Fruit fly (Drosophila melanogaster) whole organism, embryonic: ENCODE measurements around the gene Dora.

Experiments used
- B-H2 ChIP-seq: fragments of 200-800 bp; sonication (Bioruptor generic); optimal IDR thresholded peaks from 2 replicates; lab custom pipeline; 2018; ENCODE audit warnings: missing biosample characterization, mild to moderate bottlenecking, missing genetic modification characterization
- Blimp-1 ChIP-seq: fragments of 200-800 bp; sonication (Bioruptor generic); optimal IDR thresholded peaks from 3 replicates; lab custom pipeline; 2018; ENCODE audit warnings: missing biosample characterization, missing genetic modification characterization, mild to moderate bottlenecking, moderate library complexity, missing genetic modification reagents
- CG10267 ChIP-seq: fragments of 200-800 bp; sonication (Bioruptor generic); optimal IDR thresholded peaks from 2 replicates; lab custom pipeline; 2018; ENCODE audit warnings: missing biosample characterization, mild to moderate bottlenecking, missing genetic modification characterization, moderate library complexity
- CG10274 ChIP-seq: fragments of 200-800 bp; sonication (Bioruptor generic); optimal IDR thresholded peaks from 3 replicates; lab custom pipeline; 2017; ENCODE audit warnings: missing biosample characterization, mild to moderate bottlenecking, missing genetic modification characterization
- CG10565 ChIP-seq: fragments of 200-800 bp; sonication (Bioruptor generic); optimal IDR thresholded peaks from 3 replicates; lab custom pipeline; 2016; ENCODE audit warnings: missing biosample characterization, mild to moderate bottlenecking, missing genetic modification characterization
- CG12236 ChIP-seq: fragments of 200-800 bp; sonication (Bioruptor generic); optimal IDR thresholded peaks from 2 replicates; lab custom pipeline; 2016; ENCODE audit warnings: missing biosample characterization, missing genetic modification characterization
- CG12391 ChIP-seq: fragments of 200-800 bp; sonication (Bioruptor generic); optimal IDR thresholded peaks from 3 replicates; lab custom pipeline; 2018; ENCODE audit warnings: missing biosample characterization, mild to moderate bottlenecking, missing genetic modification characterization, moderate library complexity
- CG12769 ChIP-seq: fragments of 200-800 bp; sonication (Bioruptor generic); optimal IDR thresholded peaks from 2 replicates; lab custom pipeline; 2019; ENCODE audit warnings: missing biosample characterization, mild to moderate bottlenecking, missing genetic modification characterization, moderate library complexity
- CG16813 ChIP-seq: fragments of 200-800 bp; sonication (Bioruptor generic); IDR thresholded peaks from 3 replicates; pipeline ENCODE4 v1.3.6; 2022; ENCODE audit warnings: missing biosample characterization, missing genetic modification characterization; ENCODE audit not compliant: partially characterized antibody
- CG16815 ChIP-seq: fragments of 200-800 bp; sonication (Bioruptor generic); optimal IDR thresholded peaks from 3 replicates; lab custom pipeline; 2017; ENCODE audit warnings: missing biosample characterization, mild to moderate bottlenecking, missing genetic modification characterization
- CG16863 ChIP-seq: fragments of 200-800 bp; sonication (Bioruptor generic); optimal IDR thresholded peaks from 3 replicates; lab custom pipeline; 2016; ENCODE audit warnings: missing biosample characterization, missing genetic modification characterization
- CG17385 ChIP-seq: fragments of 200-800 bp; sonication (Bioruptor generic); optimal IDR thresholded peaks from 3 replicates; lab custom pipeline; 2018; ENCODE audit warnings: missing biosample characterization, mild to moderate bottlenecking, missing genetic modification characterization
- CG18599 ChIP-seq: fragments of 200-800 bp; sonication (Bioruptor generic); optimal IDR thresholded peaks from 3 replicates; lab custom pipeline; 2017; ENCODE audit warnings: missing biosample characterization, missing genetic modification characterization, mild to moderate bottlenecking, moderate library complexity, missing genetic modification reagents
- CG3281 ChIP-seq: fragments of 200-800 bp; sonication (Bioruptor generic); optimal IDR thresholded peaks from 3 replicates; lab custom pipeline; 2017; ENCODE audit warnings: missing biosample characterization, mild to moderate bottlenecking, missing genetic modification characterization
- CG34224 ChIP-seq: fragments of 200-800 bp; sonication (Bioruptor generic); IDR thresholded peaks from 3 replicates; pipeline ENCODE4 v1.3.6; 2022; ENCODE audit warnings: missing biosample characterization, missing genetic modification characterization; ENCODE audit not compliant: partially characterized antibody
- CG34422 ChIP-seq: fragments of 200-800 bp; sonication (Bioruptor generic); IDR thresholded peaks from 3 replicates; pipeline ENCODE4 v1.3.6; 2022; ENCODE audit warnings: missing biosample characterization, missing genetic modification characterization
- CG5245 ChIP-seq: fragments of 200-800 bp; sonication (Bioruptor generic); optimal IDR thresholded peaks from 3 replicates; lab custom pipeline; 2016; ENCODE audit warnings: missing biosample characterization, missing genetic modification characterization
- CG5953 ChIP-seq: fragments of 200-800 bp; sonication (Bioruptor generic); IDR thresholded peaks from 2 replicates; pipeline ENCODE4 v1.3.6; 2022; ENCODE audit warnings: missing biosample characterization, missing genetic modification characterization
- CG7357 ChIP-seq: fragments of 200-800 bp; sonication (Bioruptor generic); IDR thresholded peaks from 3 replicates; pipeline ENCODE4 v1.3.6; 2022; ENCODE audit warnings: missing biosample characterization, missing genetic modification characterization
- CG8281 ChIP-seq: fragments of 200-800 bp; sonication (Bioruptor generic); optimal IDR thresholded peaks from 2 replicates; lab custom pipeline; 2018; ENCODE audit warnings: missing biosample characterization, mild to moderate bottlenecking, missing genetic modification characterization, moderate library complexity
- CG9437 ChIP-seq: fragments of 200-800 bp; sonication (Bioruptor generic); optimal IDR thresholded peaks from 2 replicates; lab custom pipeline; 2018; ENCODE audit warnings: missing biosample characterization, mild to moderate bottlenecking, missing genetic modification characterization
- CTCF ChIP-seq: fragments of 200-800 bp; sonication (Bioruptor generic); optimal IDR thresholded peaks from 2 replicates; lab custom pipeline; 2017; ENCODE audit warnings: missing biosample characterization, mild to moderate bottlenecking, missing genetic modification characterization, moderate library complexity
- Camta ChIP-seq: fragments of 200-800 bp; sonication (Bioruptor generic); optimal IDR thresholded peaks from 2 replicates; lab custom pipeline; 2016; ENCODE audit warnings: missing biosample characterization, missing genetic modification characterization
- Drgx ChIP-seq: fragments of 200-800 bp; sonication (Bioruptor generic); IDR thresholded peaks from 2 replicates; pipeline ENCODE4 v1.3.6; 2022; ENCODE audit warnings: missing biosample characterization, missing genetic modification characterization
- Eip74EF ChIP-seq, 2 experiments: fragments of 200-800 bp in 1 of 2; fragments of >200 bp in 1 of 2; sonication (Bioruptor generic) in 1 of 2; optimal IDR thresholded peaks; 2 replicates each; lab custom pipeline; 2017 to 2019; ENCODE audit warnings: missing biosample characterization in 2 of 2, missing genetic modification characterization in 2 of 2, mild to moderate bottlenecking in 1 of 2, moderate library complexity in 1 of 2
- HLH3B ChIP-seq: fragments of 200-800 bp; sonication (Bioruptor generic); IDR thresholded peaks from 2 replicates; pipeline ENCODE4 v1.3.6; 2022; ENCODE audit warnings: missing biosample characterization, missing genetic modification characterization
- Hand ChIP-seq: fragments of 200-800 bp; sonication (Bioruptor generic); optimal IDR thresholded peaks from 2 replicates; lab custom pipeline; 2017; ENCODE audit warnings: mild to moderate bottlenecking, missing biosample characterization, missing genetic modification reagents, missing genetic modification characterization
- Hr78 ChIP-seq, 2 experiments: fragments of 200-800 bp in 1 of 2; fragments of >200 bp in 1 of 2; sonication (Bioruptor generic) in 1 of 2; optimal IDR thresholded peaks; 2 replicates each; lab custom pipeline; 2017 to 2019; ENCODE audit warnings: missing biosample characterization in 2 of 2, missing genetic modification characterization in 2 of 2, mild to moderate bottlenecking in 1 of 2, moderate library complexity in 1 of 2
- Myb ChIP-seq: fragments of 200-800 bp; sonication (Bioruptor generic); optimal IDR thresholded peaks from 2 replicates; lab custom pipeline; 2016; ENCODE audit warnings: missing biosample characterization, missing genetic modification characterization
- Pdp1 ChIP-seq, 2 experiments: fragments of 200-800 bp; sonication (Bioruptor generic); optimal IDR thresholded peaks; 3 replicates each; lab custom pipeline; 2016; ENCODE audit warnings: missing biosample characterization in 2 of 2, missing genetic modification characterization in 2 of 2, mild to moderate bottlenecking in 1 of 2, moderate library complexity in 1 of 2
- ap ChIP-seq: fragments of 200-800 bp; sonication (Bioruptor generic); IDR thresholded peaks from 2 replicates; pipeline ENCODE4 v1.3.6; 2022; ENCODE audit warnings: missing biosample characterization, missing genetic modification characterization
- cas ChIP-seq: fragments of 200-800 bp; sonication (Bioruptor generic); IDR thresholded peaks from 2 replicates; pipeline ENCODE4 v1.3.6; 2022; ENCODE audit warnings: missing biosample characterization, missing genetic modification characterization
- dimm ChIP-seq: fragments of 200-800 bp; sonication (Bioruptor generic); IDR thresholded peaks from 2 replicates; pipeline ENCODE4 v1.3.6; 2022; ENCODE audit warnings: missing biosample characterization, missing genetic modification characterization
- esg ChIP-seq: fragments of 200-800 bp; sonication (Bioruptor generic); conservative IDR thresholded peaks from 2 replicates; pipeline ENCODE4 v1.3.6; 2022; ENCODE audit warnings: missing biosample characterization, missing genetic modification characterization
- jigr1 ChIP-seq: fragments of 200-800 bp; sonication (Bioruptor generic); IDR thresholded peaks from 3 replicates; pipeline ENCODE4 v1.3.6; 2022; ENCODE audit warnings: missing biosample characterization, missing genetic modification characterization
- lab ChIP-seq: fragments of 200-800 bp; sonication (Bioruptor generic); optimal IDR thresholded peaks from 3 replicates; lab custom pipeline; 2017; ENCODE audit warnings: missing biosample characterization, missing genetic modification characterization, mild to moderate bottlenecking, moderate library complexity, missing genetic modification reagents
- lbe ChIP-seq: fragments of 200-800 bp; sonication (Bioruptor generic); optimal IDR thresholded peaks from 2 replicates; lab custom pipeline; 2016; ENCODE audit warnings: missing biosample characterization, mild to moderate bottlenecking, missing genetic modification characterization
- pho ChIP-seq: fragments of 200-800 bp; sonication (Bioruptor generic); optimal IDR thresholded peaks from 2 replicates; lab custom pipeline; 2016; ENCODE audit warnings: missing biosample characterization, missing genetic modification characterization
- prd ChIP-seq, 3 experiments: fragments of >200 bp in 2 of 3; fragments of 200-800 bp in 1 of 3; sonication (Bioruptor generic) in 1 of 3; optimal IDR thresholded peaks in 2 of 3; IDR thresholded peaks in 1 of 3; 2 replicates in 2 of 3; 3 replicates in 1 of 3; pipeline versions ENCODE4 v1.3.6 to Lab custom; 2017 to 2022; ENCODE audit warnings: missing biosample characterization in 1 of 3, missing genetic modification characterization in 1 of 3
- salm ChIP-seq: fragments of 200-800 bp; sonication (Bioruptor generic); optimal IDR thresholded peaks from 2 replicates; lab custom pipeline; 2018; ENCODE audit warnings: missing biosample characterization, mild to moderate bottlenecking, missing genetic modification characterization
- sens-2 ChIP-seq: fragments of 200-800 bp; sonication (Bioruptor generic); IDR thresholded peaks from 2 replicates; pipeline ENCODE4 v1.3.6; 2022; ENCODE audit warnings: missing biosample characterization, missing genetic modification characterization
- slp2 ChIP-seq: fragments of 200-800 bp; sonication (Bioruptor generic); optimal IDR thresholded peaks from 2 replicates; lab custom pipeline; 2016; ENCODE audit warnings: missing biosample characterization, missing genetic modification characterization
- sqz ChIP-seq: fragments of 200-800 bp; sonication (Bioruptor generic); optimal IDR thresholded peaks from 3 replicates; lab custom pipeline; 2018; ENCODE audit warnings: missing biosample characterization, mild to moderate bottlenecking, missing genetic modification characterization
- tgo ChIP-seq: fragments of 200-800 bp; sonication (Bioruptor generic); IDR thresholded peaks from 3 replicates; pipeline ENCODE4 v1.3.6; 2022; ENCODE audit warnings: missing biosample characterization, missing genetic modification characterization
- trh ChIP-seq: fragments of 200-800 bp; sonication (Bioruptor generic); optimal IDR thresholded peaks from 2 replicates; lab custom pipeline; 2016; ENCODE audit warnings: missing biosample characterization, missing genetic modification characterization
- ttk ChIP-seq: fragments of 200-800 bp; sonication (Bioruptor generic); IDR thresholded peaks from 2 replicates; pipeline ENCODE4 v2.1.2; 2022; ENCODE audit warnings: missing biosample characterization, missing genetic modification characterization
- unc-4 ChIP-seq: fragments of 200-800 bp; sonication (Bioruptor generic); IDR thresholded peaks from 2 replicates; pipeline ENCODE4 v1.3.6; 2022; ENCODE audit warnings: missing biosample characterization, missing genetic modification characterization; ENCODE audit not compliant: partially characterized antibody
- wor ChIP-seq: fragments of 200-800 bp; sonication (Bioruptor generic); IDR thresholded peaks from 2 replicates; pipeline ENCODE4 v1.3.6; 2022; ENCODE audit warnings: missing biosample characterization, missing genetic modification characterization
- zen2 ChIP-seq: fragments of 200-800 bp; sonication (Bioruptor generic); IDR thresholded peaks from 3 replicates; pipeline ENCODE4 v1.3.6; 2022; ENCODE audit warnings: missing biosample characterization, missing genetic modification characterization; ENCODE audit not compliant: partially characterized antibody

Gene Dora

dm6 chrX:18899835-18900460 is 36.2 kb downstream of the Dora start, which contains the start of gene CG7378 (continued):
- no peak for TF ChIP-seq prd (optimal IDR thresholded peaks at IDR 0.05; lab: Kevin White, UChicago)
- TF ChIP-seq prd (GFP tag; IDR thresholded peaks at IDR 0.05; lab: Robert Waterston, UW), result no peak
- TF ChIP-seq CG3281, result peak; percentile 53
- no peak for TF ChIP-seq CTCF (GFP tag; lab: Kevin White, UChicago)
- TF ChIP-seq ttk (GFP tag; lab: Robert Waterston, UW), result no peak
- no peak for TF ChIP-seq HLH3B (GFP tag; lab: Robert Waterston, UW)
- peak; percentile 26 for TF ChIP-seq CG12391 (tag; lab: Kevin White, UChicago)
- no peak for TF ChIP-seq CG10267 (tag; lab: Kevin White, UChicago)
- TF ChIP-seq lbe, result no peak
- peak in 1 of 2 experiments; percentile 14 for TF ChIP-seq Eip74EF (GFP tag; optimal IDR thresholded peaks at IDR 0.05; lab: Kevin White, UChicago)
- TF ChIP-seq CG16815 (GFP tag; lab: Kevin White, UChicago), result no peak
- TF ChIP-seq B-H2, result peak; percentile 20
- TF ChIP-seq CG34422 (GFP tag; lab: Robert Waterston, UW), result no peak
- TF ChIP-seq Camta, result peak; percentile 33
- no peak for TF ChIP-seq CG34224 (GFP tag; lab: Robert Waterston, UW)
- 0 out of 2 replicates have a peak, but pooled peaks have one; percentile 22 for TF ChIP-seq esg (GFP tag; lab: Robert Waterston, UW)
- TF ChIP-seq CG5245, result no peak
- TF ChIP-seq unc-4 (GFP tag; lab: Robert Waterston, UW), result no peak
- peak; percentile 41 for TF ChIP-seq lab (GFP tag; lab: Kevin White, UChicago)
- TF ChIP-seq cas (GFP tag; lab: Robert Waterston, UW), result no peak
- peak; percentile 30 for TF ChIP-seq sqz (GFP tag; lab: Kevin White, UChicago)
- TF ChIP-seq CG8281 (tag; lab: Kevin White, UChicago), result peak; percentile 7
- TF ChIP-seq Drgx, result no peak
- TF ChIP-seq Pdp1 (GFP tag; optimal IDR thresholded peaks at IDR 0.05; lab: Kevin White, UChicago), result peak; percentile 28 to 68
- no peak for TF ChIP-seq Hr78 (GFP tag; optimal IDR thresholded peaks at IDR 0.05; lab: Kevin White, UChicago)
- no peak for TF ChIP-seq Blimp-1 (GFP tag; lab: Kevin White, UChicago)
- TF ChIP-seq zen2 (GFP tag; lab: Robert Waterston, UW), result no peak
- no peak for TF ChIP-seq trh
- no peak for TF ChIP-seq Hand (GFP tag; lab: Kevin White, UChicago)
- no peak for TF ChIP-seq Myb
- no peak for TF ChIP-seq jigr1 (GFP tag; lab: Robert Waterston, UW)
- TF ChIP-seq dimm (GFP tag; lab: Robert Waterston, UW), result no peak
- no peak for TF ChIP-seq ap
- TF ChIP-seq slp2, result no peak
- no peak for TF ChIP-seq salm
- TF ChIP-seq wor (GFP tag; lab: Robert Waterston, UW), result no peak
- TF ChIP-seq tgo, result peak; percentile 25; the same call in 1 of the 3 replicates
- no peak for TF ChIP-seq CG10565 (GFP tag; lab: Kevin White, UChicago)
- TF ChIP-seq CG10274 (GFP tag; lab: Kevin White, UChicago), result peak; percentile 48
- TF ChIP-seq CG5953 (GFP tag; lab: Robert Waterston, UW), result no peak
- TF ChIP-seq CG12769 (tag; lab: Kevin White, UChicago), result no peak
- TF ChIP-seq CG17385 (GFP tag; lab: Kevin White, UChicago), result peak; percentile 8
- no peak for TF ChIP-seq CG16863 (GFP tag; lab: Kevin White, UChicago)
- TF ChIP-seq sens-2, result no peak
- TF ChIP-seq CG7357 (GFP tag; lab: Robert Waterston, UW), result no peak
- TF ChIP-seq CG9437, result peak; percentile 48
- TF ChIP-seq CG16813 (GFP tag; lab: Robert Waterston, UW), result no peak
- no peak for TF ChIP-seq pho (GFP tag; lab: Kevin White, UChicago)
- no peak for TF ChIP-seq CG12236 (GFP tag; lab: Kevin White, UChicago)
- TF ChIP-seq CG18599 (GFP tag; lab: Kevin White, UChicago), result peak; percentile 55
